Worm (Caenorhabditis elegans) whole organism, late embryonic: ENCODE measurements around the gene set-4.

Experiments
- ceh-6 ChIP-seq: fragments of 200-800 bp; sonication (Bioruptor generic); optimal IDR thresholded peaks from 2 replicates; lab custom pipeline; 2018; ENCODE audit warnings: mild to moderate bottlenecking, missing genetic modification characterization, missing compliant biosample characterization
- elt-2 ChIP-seq: sonication (generic microtip); optimal IDR thresholded peaks from 2 replicates; lab custom pipeline; 2016; ENCODE audit warnings: missing genetic modification reagents, missing genetic modification characterization, missing compliant biosample characterization
- eyg-1 ChIP-seq: sonication (generic microtip); optimal IDR thresholded peaks from 2 replicates; lab custom pipeline; 2016; ENCODE audit warnings: missing genotype, missing genetic modification characterization, missing compliant biosample characterization
- hlh-8 ChIP-seq: sonication (generic microtip); optimal IDR thresholded peaks from 2 replicates; lab custom pipeline; 2016; ENCODE audit warnings: missing genotype, missing genetic modification characterization, missing compliant biosample characterization
- zip-5 ChIP-seq: sonication (generic microtip); optimal IDR thresholded peaks from 2 replicates; lab custom pipeline; 2016; ENCODE audit warnings: missing genetic modification characterization, missing compliant biosample characterization

- TF ChIP-seq elt-2 = no peak
- no peak for TF ChIP-seq hlh-8 (tag; lab: Kevin White, UChicago)
- TF ChIP-seq zip-5 (tag; lab: Kevin White, UChicago) = no peak
- TF ChIP-seq ceh-6 (GFP tag; lab: Kevin White, UChicago) = no peak
- TF ChIP-seq eyg-1 = no peak
Observed at ce11 chrII:6335358-6335757, 4.2 kb upstream of the set-4 start, which contains the start of gene C32D5.14.
